Fruit fly (Drosophila melanogaster) whole organism, prepupa: Measurements from ENCODE around the gene Alg7.

Source experiments
- CG11902 ChIP-seq: fragments of 200-800 bp; sonication (Bioruptor generic); optimal IDR thresholded peaks from 3 replicates; lab custom pipeline; 2016; ENCODE audit warnings: missing biosample characterization, missing genetic modification characterization
- cyc ChIP-seq: fragments of 200-800 bp; sonication (Bioruptor generic); optimal IDR thresholded peaks from 3 replicates; lab custom pipeline; 2016; ENCODE audit warnings: missing biosample characterization, missing genetic modification characterization

DNA sequence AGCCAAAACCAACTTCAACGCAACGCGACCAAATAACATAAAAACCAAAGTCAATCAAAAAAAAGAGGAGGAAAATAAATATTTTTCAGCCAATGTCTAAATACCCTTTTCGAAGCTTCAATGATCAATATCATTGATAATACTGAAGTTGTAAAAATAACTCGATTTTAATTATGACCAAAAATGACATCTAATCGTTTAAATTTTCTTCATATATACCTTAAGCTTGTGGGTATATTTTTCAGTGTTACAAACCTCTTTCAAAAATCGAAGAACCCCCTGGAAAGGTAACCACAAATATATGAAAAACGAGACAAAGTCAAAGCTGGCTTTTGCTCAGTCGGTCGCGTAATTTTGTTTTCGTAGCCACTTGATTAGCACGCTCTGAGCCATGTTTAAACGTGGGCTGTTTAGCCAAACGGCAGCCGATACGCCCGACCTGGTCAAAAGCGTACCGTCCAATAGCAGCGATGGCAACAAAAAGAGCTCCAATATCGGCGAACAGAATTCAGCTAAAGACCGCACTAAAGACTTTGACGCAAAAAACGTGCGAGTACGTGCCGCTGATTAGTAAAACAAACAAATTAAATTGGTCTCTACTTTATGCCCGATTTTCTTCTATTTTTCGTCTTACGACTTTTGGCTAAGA lies 33.9 kb upstream of the Alg7 start:
- TF ChIP-seq CG11902 (GFP tag; lab: Kevin White, UChicago) (no peak), cyc (GFP tag; lab: Kevin White, UChicago) (peak; percentile 17)
